Fruit fly (Drosophila melanogaster) whole organism, embryonic: ENCODE results near the gene SdhC.

Source experiments
- Ada2b ChIP-seq: fragments of 200-800 bp; sonication (Bioruptor generic); IDR thresholded peaks from 2 replicates; pipeline ENCODE4 v1.3.6; 2022; ENCODE audit warnings: missing biosample characterization, missing genetic modification characterization
- Bgb ChIP-seq: fragments of 200-800 bp; sonication (Bioruptor generic); IDR thresholded peaks from 2 replicates; pipeline ENCODE4 v1.3.6; 2022; ENCODE audit warnings: missing biosample characterization, missing genetic modification characterization; ENCODE audit not compliant: partially characterized antibody
- CG1024 ChIP-seq: fragments of 200-800 bp; sonication (Bioruptor generic); IDR thresholded peaks from 2 replicates; pipeline ENCODE4 v1.3.6; 2022; ENCODE audit warnings: missing biosample characterization, missing genetic modification characterization
- CG11093 ChIP-seq: fragments of 200-800 bp; sonication (Bioruptor generic); IDR thresholded peaks from 3 replicates; pipeline ENCODE4 v1.3.6; 2022; ENCODE audit warnings: missing biosample characterization, missing genetic modification characterization
- CG11696 ChIP-seq: fragments of 200-800 bp; sonication (Bioruptor generic); IDR thresholded peaks from 2 replicates; pipeline ENCODE4 v1.3.6; 2022; ENCODE audit warnings: missing biosample characterization, missing genetic modification characterization
- CG12659 ChIP-seq: fragments of 200-800 bp; sonication (Bioruptor generic); optimal IDR thresholded peaks from 3 replicates; lab custom pipeline; 2017; ENCODE audit warnings: mild to moderate bottlenecking, missing biosample characterization, missing genetic modification reagents, missing genetic modification characterization
- CG1602 ChIP-seq: fragments of 200-800 bp; sonication (Bioruptor generic); optimal IDR thresholded peaks from 3 replicates; lab custom pipeline; 2016; ENCODE audit warnings: missing biosample characterization, missing genetic modification characterization
- CG1647 ChIP-seq: fragments of 200-800 bp; sonication (Bioruptor generic); optimal IDR thresholded peaks from 3 replicates; lab custom pipeline; 2016; ENCODE audit warnings: missing biosample characterization, missing genetic modification characterization
- CG17802 ChIP-seq: fragments of 200-800 bp; sonication (Bioruptor generic); optimal IDR thresholded peaks from 2 replicates; lab custom pipeline; 2018; ENCODE audit warnings: missing biosample characterization, mild to moderate bottlenecking, missing genetic modification characterization, moderate library complexity
- CG18764 ChIP-seq: fragments of 200-800 bp; sonication (Bioruptor generic); optimal IDR thresholded peaks from 3 replicates; lab custom pipeline; 2016; ENCODE audit warnings: missing biosample characterization, missing genetic modification characterization
- CG2875 ChIP-seq: fragments of 200-800 bp; sonication (Bioruptor generic); optimal IDR thresholded peaks from 2 replicates; lab custom pipeline; 2017; ENCODE audit warnings: missing biosample characterization, mild to moderate bottlenecking, missing genetic modification characterization, missing genetic modification reagents
- CG30020 ChIP-seq: fragments of 200-800 bp; optimal IDR thresholded peaks from 2 replicates; lab custom pipeline; 2019; ENCODE audit warnings: missing biosample characterization, mild to moderate bottlenecking, missing genetic modification characterization, moderate library complexity
- CG30403 ChIP-seq: fragments of 200-800 bp; sonication (Bioruptor generic); optimal IDR thresholded peaks from 3 replicates; lab custom pipeline; 2016; ENCODE audit warnings: missing biosample characterization, missing genetic modification characterization
- CG32767 ChIP-seq: fragments of 200-800 bp; sonication (Bioruptor generic); IDR thresholded peaks from 2 replicates; pipeline ENCODE4 v1.3.6; 2022; ENCODE audit warnings: missing biosample characterization, missing genetic modification characterization
- CG3847 ChIP-seq: fragments of 200-800 bp; sonication (Bioruptor generic); IDR thresholded peaks from 2 replicates; pipeline ENCODE4 v1.3.6; 2022; ENCODE audit warnings: missing biosample characterization, missing genetic modification characterization
- CG7987 ChIP-seq: fragments of 200-800 bp; sonication (Bioruptor generic); optimal IDR thresholded peaks from 2 replicates; lab custom pipeline; 2018; ENCODE audit warnings: missing biosample characterization, mild to moderate bottlenecking, missing genetic modification characterization, moderate library complexity
- Chrac-16 ChIP-seq: fragments of 200-800 bp; sonication (Bioruptor generic); optimal IDR thresholded peaks from 3 replicates; lab custom pipeline; 2016; ENCODE audit warnings: missing biosample characterization, missing genetic modification characterization
- D ChIP-seq, 2 experiments: fragments of 200-800 bp in 1 of 2; fragments of >200 bp in 1 of 2; sonication (Bioruptor generic) in 1 of 2; optimal IDR thresholded peaks; 2 replicates in 1 of 2; 3 replicates in 1 of 2; lab custom pipeline; 2017; ENCODE audit warnings: mild to moderate bottlenecking in 1 of 2, missing biosample characterization in 1 of 2, missing genetic modification characterization in 1 of 2, missing genetic modification reagents in 1 of 2
- E2f1 ChIP-seq: fragments of 200-800 bp; sonication (Bioruptor generic); IDR thresholded peaks from 2 replicates; pipeline ENCODE4 v1.3.6; 2022; ENCODE audit warnings: missing biosample characterization, missing genetic modification characterization
- Fer3 ChIP-seq: fragments of 200-800 bp; sonication (Bioruptor generic); optimal IDR thresholded peaks from 2 replicates; lab custom pipeline; 2018; ENCODE audit warnings: missing biosample characterization, mild to moderate bottlenecking, missing genetic modification characterization, moderate library complexity
- HLH4C ChIP-seq: fragments of 200-800 bp; sonication (Bioruptor generic); IDR thresholded peaks from 3 replicates; pipeline ENCODE4 v1.3.6; 2022; ENCODE audit warnings: missing biosample characterization, missing genetic modification characterization; ENCODE audit not compliant: partially characterized antibody
- Jarid2 ChIP-seq: fragments of 200-800 bp; sonication (Bioruptor generic); optimal IDR thresholded peaks from 3 replicates; lab custom pipeline; 2017; ENCODE audit warnings: mild to moderate bottlenecking, missing biosample characterization, missing genetic modification reagents, missing genetic modification characterization
- Max ChIP-seq: fragments of 200-800 bp; sonication (Bioruptor generic); optimal IDR thresholded peaks from 2 replicates; lab custom pipeline; 2016; ENCODE audit warnings: missing biosample characterization, mild to moderate bottlenecking, missing genetic modification characterization
- Nf-YC ChIP-seq: fragments of 200-800 bp; optimal IDR thresholded peaks from 3 replicates; lab custom pipeline; 2019; ENCODE audit warnings: missing biosample characterization, mild to moderate bottlenecking, missing genetic modification characterization, moderate library complexity
- NfI ChIP-seq: fragments of 200-800 bp; sonication (Bioruptor generic); optimal IDR thresholded peaks from 3 replicates; lab custom pipeline; 2018; ENCODE audit warnings: missing biosample characterization, mild to moderate bottlenecking, missing genetic modification characterization, moderate library complexity
- Poxn ChIP-seq: fragments of 200-800 bp; sonication (Bioruptor generic); IDR thresholded peaks from 2 replicates; pipeline ENCODE4 v1.3.6; 2022; ENCODE audit warnings: missing biosample characterization, missing genetic modification characterization
- Rfx ChIP-seq: fragments of 200-800 bp; sonication (Bioruptor generic); IDR thresholded peaks from 2 replicates; pipeline ENCODE4 v1.3.6; 2022; ENCODE audit warnings: missing biosample characterization, missing genetic modification characterization
- TFAM ChIP-seq: fragments of 200-800 bp; sonication (Bioruptor generic); optimal IDR thresholded peaks from 2 replicates; lab custom pipeline; 2017; ENCODE audit warnings: missing biosample characterization, missing genetic modification characterization, inconsistent platforms
- bab2 ChIP-seq: fragments of 200-800 bp; sonication (Bioruptor generic); optimal IDR thresholded peaks from 2 replicates; lab custom pipeline; 2016; ENCODE audit warnings: missing biosample characterization, missing genetic modification characterization
- caup ChIP-seq: fragments of 200-800 bp; sonication (Bioruptor generic); optimal IDR thresholded peaks from 3 replicates; lab custom pipeline; 2017; ENCODE audit warnings: missing biosample characterization, mild to moderate bottlenecking, missing genetic modification characterization, moderate library complexity; ENCODE audit not compliant: severe bottlenecking
- croc ChIP-seq: fragments of 200-800 bp; sonication (Bioruptor generic); conservative IDR thresholded peaks from 3 replicates; pipeline ENCODE4 v1.3.6; 2022; ENCODE audit warnings: missing biosample characterization, missing genetic modification characterization
- crp ChIP-seq, 2 experiments: fragments of 200-800 bp; sonication (Bioruptor generic); optimal IDR thresholded peaks; 2 replicates in 1 of 2; 3 replicates in 1 of 2; lab custom pipeline; 2017; ENCODE audit warnings: missing biosample characterization in 2 of 2, missing genetic modification characterization in 2 of 2, mild to moderate bottlenecking in 1 of 2, moderate library complexity in 1 of 2
- danr ChIP-seq: fragments of 200-800 bp; sonication (Bioruptor generic); IDR thresholded peaks from 2 replicates; pipeline ENCODE4 v1.3.6; 2022; ENCODE audit warnings: missing biosample characterization, missing genetic modification characterization
- disco-r ChIP-seq: fragments of 200-800 bp; sonication (Bioruptor generic); optimal IDR thresholded peaks from 2 replicates; lab custom pipeline; 2016; ENCODE audit warnings: missing biosample characterization, missing genetic modification characterization
- dm ChIP-seq: fragments of 200-800 bp; sonication (Bioruptor generic); optimal IDR thresholded peaks from 3 replicates; lab custom pipeline; 2016; ENCODE audit warnings: missing biosample characterization, missing genetic modification characterization
- esg ChIP-seq: fragments of 200-800 bp; sonication (Bioruptor generic); conservative IDR thresholded peaks from 2 replicates; pipeline ENCODE4 v1.3.6; 2022; ENCODE audit warnings: missing biosample characterization, missing genetic modification characterization
- ewg ChIP-seq: fragments of 200-800 bp; sonication (Bioruptor generic); optimal IDR thresholded peaks from 3 replicates; lab custom pipeline; 2017; ENCODE audit warnings: mild to moderate bottlenecking, missing biosample characterization, missing genetic modification reagents, missing genetic modification characterization
- grau ChIP-seq: fragments of 200-800 bp; optimal IDR thresholded peaks from 3 replicates; lab custom pipeline; 2019; ENCODE audit warnings: missing biosample characterization, mild to moderate bottlenecking, missing genetic modification characterization, moderate library complexity
- hb ChIP-seq: fragments of 200-800 bp; sonication (Bioruptor generic); IDR thresholded peaks from 3 replicates; pipeline ENCODE4 v1.3.6; 2022; ENCODE audit warnings: missing biosample characterization, missing genetic modification characterization; ENCODE audit not compliant: partially characterized antibody
- her ChIP-seq: fragments of 200-800 bp; sonication (Bioruptor generic); optimal IDR thresholded peaks from 2 replicates; lab custom pipeline; 2016; ENCODE audit warnings: missing biosample characterization, missing genetic modification characterization
- jumu ChIP-seq: fragments of 200-800 bp; sonication (Bioruptor generic); optimal IDR thresholded peaks from 3 replicates; lab custom pipeline; 2016; ENCODE audit warnings: missing biosample characterization, missing genetic modification characterization
- knrl ChIP-seq: fragments of 200-800 bp; sonication (Bioruptor generic); IDR thresholded peaks from 3 replicates; pipeline ENCODE4 v1.3.6; 2022; ENCODE audit warnings: missing biosample characterization, missing genetic modification characterization; ENCODE audit not compliant: partially characterized antibody
- luna ChIP-seq: fragments of 200-800 bp; sonication (Bioruptor generic); optimal IDR thresholded peaks from 2 replicates; lab custom pipeline; 2016; ENCODE audit warnings: missing biosample characterization, missing genetic modification characterization
- nerfin-2 ChIP-seq: fragments of 200-800 bp; sonication (Bioruptor generic); IDR thresholded peaks from 2 replicates; pipeline ENCODE4 v1.3.6; 2022; ENCODE audit warnings: missing biosample characterization, missing genetic modification characterization; ENCODE audit not compliant: partially characterized antibody
- pfk ChIP-seq: fragments of 200-800 bp; sonication (Bioruptor generic); optimal IDR thresholded peaks from 2 replicates; lab custom pipeline; 2018; ENCODE audit warnings: missing biosample characterization, mild to moderate bottlenecking, missing genetic modification characterization, moderate library complexity
- scrt ChIP-seq: fragments of 200-800 bp; sonication (Bioruptor generic); optimal IDR thresholded peaks from 2 replicates; lab custom pipeline; 2018; ENCODE audit warnings: missing biosample characterization, mild to moderate bottlenecking, missing genetic modification characterization, moderate library complexity
- tna ChIP-seq: fragments of 200-800 bp; sonication (Bioruptor generic); IDR thresholded peaks from 2 replicates; pipeline ENCODE4 v1.3.6; 2022; ENCODE audit warnings: missing biosample characterization, missing genetic modification characterization; ENCODE audit not compliant: partially characterized antibody
- unc-4 ChIP-seq: fragments of 200-800 bp; sonication (Bioruptor generic); IDR thresholded peaks from 2 replicates; pipeline ENCODE4 v1.3.6; 2022; ENCODE audit warnings: missing biosample characterization, missing genetic modification characterization; ENCODE audit not compliant: partially characterized antibody
- vvl ChIP-seq: fragments of 200-800 bp; sonication (Bioruptor generic); IDR thresholded peaks from 2 replicates; pipeline ENCODE4 v1.3.6; 2022; ENCODE audit warnings: missing biosample characterization, missing genetic modification characterization
- zen ChIP-seq: fragments of 200-800 bp; sonication (Bioruptor generic); optimal IDR thresholded peaks from 3 replicates; lab custom pipeline; 2018; ENCODE audit warnings: missing biosample characterization, mild to moderate bottlenecking, missing genetic modification characterization, moderate library complexity

The SdhC gene

dm6 chr3R:11219883-11220282 lies 10.2 kb upstream of the SdhC start, which contains the start of gene CG6689 (continued):
- no peak for TF ChIP-seq CG30403 (GFP tag; lab: Kevin White, UChicago)
- TF ChIP-seq Poxn (GFP tag; lab: Robert Waterston, UW), result no peak
- TF ChIP-seq Max, result no peak
- no peak for TF ChIP-seq zen
- no peak for TF ChIP-seq esg (GFP tag; lab: Robert Waterston, UW)
- no peak for TF ChIP-seq disco-r (GFP tag; lab: Kevin White, UChicago)
- no peak for TF ChIP-seq unc-4 (GFP tag; lab: Robert Waterston, UW)
- no peak for TF ChIP-seq CG3847
- TF ChIP-seq NfI (GFP tag; lab: Kevin White, UChicago), result no peak
- TF ChIP-seq TFAM, result no peak
- no peak for TF ChIP-seq danr (GFP tag; lab: Robert Waterston, UW)
- TF ChIP-seq Ada2b (GFP tag; lab: Robert Waterston, UW), result no peak
- TF ChIP-seq CG1647 (GFP tag; lab: Kevin White, UChicago), result no peak
- TF ChIP-seq CG2875 (GFP tag; lab: Kevin White, UChicago), result no peak
- TF ChIP-seq vvl (GFP tag; lab: Robert Waterston, UW), result peak; percentile 78
- no peak for TF ChIP-seq her (GFP tag; lab: Kevin White, UChicago)
- TF ChIP-seq hb (GFP tag; lab: Robert Waterston, UW), result no peak
- no peak for TF ChIP-seq nerfin-2 (GFP tag; lab: Robert Waterston, UW)
- TF ChIP-seq Fer3, result no peak
- no peak for TF ChIP-seq Jarid2 (GFP tag; lab: Kevin White, UChicago)
- peak; percentile 31 for TF ChIP-seq CG7987 (GFP tag; lab: Kevin White, UChicago)
- TF ChIP-seq pfk (GFP tag; lab: Kevin White, UChicago), result no peak
- no peak for TF ChIP-seq CG11093 (GFP tag; lab: Robert Waterston, UW)
- no peak for TF ChIP-seq CG32767 (GFP tag; lab: Robert Waterston, UW)
- TF ChIP-seq jumu (GFP tag; lab: Kevin White, UChicago), result peak; percentile 23
- no peak for TF ChIP-seq CG1602 (GFP tag; lab: Kevin White, UChicago)
- TF ChIP-seq dm (GFP tag; lab: Kevin White, UChicago), result no peak
- no peak for TF ChIP-seq croc (GFP tag; lab: Robert Waterston, UW)
- TF ChIP-seq scrt, result peak; percentile 21
- peak; percentile 37 for TF ChIP-seq ewg
- TF ChIP-seq grau (tag; lab: Kevin White, UChicago), result peak; percentile 25
- 0 out of 2 replicates have a peak, but pooled peaks have one; percentile 24 for TF ChIP-seq Rfx (GFP tag; lab: Robert Waterston, UW)
- no peak for TF ChIP-seq CG1024 (GFP tag; lab: Robert Waterston, UW)
- no peak for TF ChIP-seq CG11696
- TF ChIP-seq D (optimal IDR thresholded peaks at IDR 0.05; lab: Kevin White, UChicago), result no peak
- no peak for TF ChIP-seq D (GFP tag; optimal IDR thresholded peaks at IDR 0.05; lab: Kevin White, UChicago)
- peak; percentile 32; the same call in 1 of the 2 replicates for TF ChIP-seq Bgb (GFP tag; lab: Robert Waterston, UW)
- 0 out of 3 replicates have a peak, but pooled peaks have one; percentile 7 for TF ChIP-seq knrl (GFP tag; lab: Robert Waterston, UW)
- TF ChIP-seq E2f1 (GFP tag; lab: Robert Waterston, UW), result no peak
- TF ChIP-seq Nf-YC (tag; lab: Kevin White, UChicago), result peak; percentile 5
- no peak for TF ChIP-seq luna (GFP tag; lab: Kevin White, UChicago)
- TF ChIP-seq caup (GFP tag; lab: Kevin White, UChicago), result no peak
- 0 out of 3 replicates have a peak, but pooled peaks have one; percentile 15 for TF ChIP-seq HLH4C (GFP tag; lab: Robert Waterston, UW)
- TF ChIP-seq Chrac-16 (GFP tag; lab: Kevin White, UChicago), result no peak
- no peak for TF ChIP-seq crp (GFP tag; optimal IDR thresholded peaks at IDR 0.05; lab: Kevin White, UChicago)
- peak; percentile 28 for TF ChIP-seq CG30020 (tag; lab: Kevin White, UChicago)
- no peak for TF ChIP-seq bab2 (GFP tag; lab: Kevin White, UChicago)
- TF ChIP-seq CG12659 (GFP tag; lab: Kevin White, UChicago), result peak; percentile 55
- TF ChIP-seq CG18764 (GFP tag; lab: Kevin White, UChicago), result no peak
- TF ChIP-seq tna, result no peak
- no peak for TF ChIP-seq CG17802 (tag; lab: Kevin White, UChicago)
